Worm (Caenorhabditis elegans) whole organism, midembryonic: ENCODE data around the gene F08G12.3.
A peak's percentile ranks its signal among the peaks of the same experiment; 100 is the strongest.

Experiments
- T22C8.4 ChIP-seq: fragments of 200-800 bp; sonication (Bioruptor generic); IDR thresholded peaks from 2 replicates; pipeline ENCODE4 v1.3.6; 2022; ENCODE audit warnings: missing genetic modification characterization, missing compliant biosample characterization
- cog-1 ChIP-seq: sonication (generic microtip); optimal IDR thresholded peaks from 2 replicates; lab custom pipeline; 2016; ENCODE audit warnings: missing genetic modification characterization, missing compliant biosample characterization
- flt-1 ChIP-seq: fragments of 200-800 bp; sonication (Bioruptor generic); IDR thresholded peaks from 2 replicates; pipeline ENCODE4 v1.3.6; 2022; ENCODE audit warnings: missing genetic modification characterization, missing compliant biosample characterization
- klf-2 ChIP-seq: fragments of 200-800 bp; sonication (Bioruptor generic); conservative IDR thresholded peaks from 2 replicates; pipeline ENCODE4 v1.3.6; 2022; ENCODE audit warnings: missing genetic modification reagents, missing genetic modification characterization, missing compliant biosample characterization
- med-1 ChIP-seq: sonication (generic microtip); optimal IDR thresholded peaks from 2 replicates; lab custom pipeline; 2017; ENCODE audit warnings: missing genetic modification characterization, mild to moderate bottlenecking, missing compliant biosample characterization, antibody characterized with exemption, missing genetic modification reagents; ENCODE audit not compliant: insufficient read depth
- ref-1 ChIP-seq: fragments of 200-800 bp; sonication (Bioruptor generic); conservative IDR thresholded peaks from 2 replicates; pipeline ENCODE4 v1.3.6; 2022; ENCODE audit warnings: missing genetic modification reagents, missing genetic modification characterization, missing compliant biosample characterization
- tab-1 ChIP-seq: fragments of 200-800 bp; sonication (Bioruptor generic); IDR thresholded peaks from 2 replicates; pipeline ENCODE4 v1.3.6; 2022; ENCODE audit warnings: missing genetic modification characterization, missing compliant biosample characterization
- ztf-23 ChIP-seq: fragments of 200-800 bp; sonication (Bioruptor generic); IDR thresholded peaks from 2 replicates; pipeline ENCODE4 v1.3.6; 2022; ENCODE audit warnings: missing genetic modification reagents, missing genetic modification characterization, missing compliant biosample characterization
- ztf-29 ChIP-seq: fragments of 200-800 bp; sonication (Bioruptor generic); IDR thresholded peaks from 2 replicates; pipeline ENCODE4 v1.3.6; 2022; ENCODE audit warnings: missing genetic modification reagents, missing genetic modification characterization, missing compliant biosample characterization

Gene F08G12.3

DNA sequence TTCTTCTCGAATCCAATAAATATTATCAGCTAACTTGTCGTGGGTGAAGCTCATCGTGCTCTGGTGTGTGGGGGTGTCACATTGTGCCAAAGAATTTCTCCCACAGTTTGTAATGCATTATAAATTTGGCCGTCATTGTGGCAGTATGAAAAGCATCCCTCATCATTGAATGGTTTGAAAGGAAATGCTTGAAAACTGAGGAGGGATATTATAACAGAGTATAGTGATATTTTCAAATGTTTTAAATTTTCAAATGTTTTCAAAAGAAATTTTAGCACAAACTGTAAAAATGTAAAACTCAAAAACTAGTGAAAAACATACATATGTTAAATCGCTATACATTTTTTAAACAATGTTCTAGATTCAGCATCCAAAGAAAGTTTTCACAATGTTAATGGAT lies 31.1 kb upstream of the F08G12.3 start, which contains the start of gene C03A3.3:
TSS of gene C03A3.3 (minus strand) at position 101 of the 400 bp plus-strand sequence.
- no peak for TF ChIP-seq ref-1 (GFP tag; lab: Robert Waterston, UW)
- TF ChIP-seq cog-1 (tag; lab: Kevin White, UChicago), result no peak
- TF ChIP-seq flt-1, result no peak
- TF ChIP-seq ztf-23 (GFP tag; lab: Robert Waterston, UW), result no peak
- TF ChIP-seq klf-2 (GFP tag; lab: Robert Waterston, UW), result no peak

- TF ChIP-seq T22C8.4 (GFP tag; lab: Robert Waterston, UW) (no peak), flt-1 (no peak), ztf-23 (GFP tag; lab: Robert Waterston, UW) (no peak), ref-1 (GFP tag; lab: Robert Waterston, UW) (no peak), cog-1 (tag; lab: Kevin White, UChicago) (no peak), ztf-29 (no peak), tab-1 (no peak), med-1 (no peak), klf-2 (GFP tag; lab: Robert Waterston, UW) (no peak)
Measured at ce11 chrX:11270882-11271281, 29.2 kb upstream of the F08G12.3 start, which contains the start of gene ifa-1. ifa-1 (plus strand) TSS chrX:11271182.

ce11 chrX:11279276-11279675 lies 20.8 kb upstream of the F08G12.3 start, which contains the start of gene F38B2.2:
F38B2.2 (minus strand) TSS chrX:11279376.
- no peak for TF ChIP-seq T22C8.4 (GFP tag; lab: Robert Waterston, UW)
- TF ChIP-seq klf-2 (GFP tag; lab: Robert Waterston, UW), result no peak
- TF ChIP-seq ztf-29, result no peak
- no peak for TF ChIP-seq ref-1 (GFP tag; lab: Robert Waterston, UW)
- no peak for TF ChIP-seq flt-1
- TF ChIP-seq ztf-23 (GFP tag; lab: Robert Waterston, UW), result no peak
- no peak for TF ChIP-seq med-1
- TF ChIP-seq cog-1 (tag; lab: Kevin White, UChicago), result no peak
- no peak for TF ChIP-seq tab-1

ce11 chrX:11281148-11281547 lies 18.9 kb upstream of the F08G12.3 start, which contains the start of gene F38B2.6:
F38B2.6 (minus strand) TSS chrX:11281248.
- TF ChIP-seq cog-1 (tag; lab: Kevin White, UChicago) (no peak), klf-2 (GFP tag; lab: Robert Waterston, UW) (no peak), flt-1 (no peak), T22C8.4 (GFP tag; lab: Robert Waterston, UW) (no peak), ztf-29 (no peak), ztf-23 (GFP tag; lab: Robert Waterston, UW) (no peak), tab-1 (no peak), ref-1 (GFP tag; lab: Robert Waterston, UW) (no peak), med-1 (no peak)

DNA sequence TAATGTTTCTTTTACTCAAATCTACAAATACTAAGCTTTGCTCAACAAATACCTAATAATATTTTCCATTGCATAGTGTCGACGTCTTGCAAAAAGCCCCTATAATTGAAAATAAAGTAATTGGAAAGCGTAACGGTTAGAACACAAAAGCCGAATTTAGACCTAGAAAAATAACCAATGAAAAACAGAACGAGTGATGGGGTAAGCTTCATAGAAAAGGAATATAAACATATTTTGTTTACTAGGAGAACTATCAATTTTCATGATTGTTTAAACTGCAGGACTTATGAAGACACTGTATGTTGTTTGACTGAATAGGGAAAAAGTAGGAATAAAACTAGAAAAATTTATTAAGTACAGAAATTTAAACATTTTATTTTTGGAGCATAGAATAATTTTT lies 13.8 kb upstream of the F08G12.3 start, which contains the start of gene F38B2.3:
TSS of gene F38B2.3 (minus strand) at position 101 of the 400 bp plus-strand sequence.
- TF ChIP-seq tab-1, result no peak
- TF ChIP-seq flt-1, result no peak
- TF ChIP-seq ztf-23 (GFP tag; lab: Robert Waterston, UW), result no peak
- no peak for TF ChIP-seq ztf-29
- no peak for TF ChIP-seq ref-1 (GFP tag; lab: Robert Waterston, UW)
- no peak for TF ChIP-seq T22C8.4 (GFP tag; lab: Robert Waterston, UW)
- no peak for TF ChIP-seq cog-1 (tag; lab: Kevin White, UChicago)

- TF ChIP-seq tab-1 (no peak), med-1 (no peak), ztf-23 (GFP tag; lab: Robert Waterston, UW) (no peak)
Measured at ce11 chrX:11287617-11288016, 12.4 kb upstream of the F08G12.3 start, which contains the start of gene F38B2.4. F38B2.4 (minus strand) TSS chrX:11287717.

DNA sequence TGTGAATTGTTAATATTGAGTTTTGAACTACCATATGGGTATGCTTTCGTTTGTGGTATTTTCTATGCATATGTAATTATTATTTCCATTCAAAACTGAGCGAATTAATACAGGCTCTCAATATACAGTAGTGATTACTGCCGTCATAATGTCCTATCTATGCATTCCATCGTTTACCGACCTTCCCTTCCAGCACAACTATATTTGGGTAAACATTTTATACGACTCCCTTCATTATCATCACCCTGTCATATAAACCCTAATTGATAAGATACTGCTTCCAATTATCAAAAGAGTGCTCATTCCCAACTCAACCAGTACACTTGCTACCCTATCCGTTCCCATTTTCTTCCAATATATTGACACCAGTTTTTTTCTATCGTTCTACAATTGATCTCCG lies 10.1 kb upstream of the F08G12.3 start:
- no peak for TF ChIP-seq med-1
- TF ChIP-seq klf-2 (GFP tag; lab: Robert Waterston, UW), result no peak
- TF ChIP-seq T22C8.4 (GFP tag; lab: Robert Waterston, UW), result no peak
- TF ChIP-seq flt-1, result no peak
- no peak for TF ChIP-seq tab-1
- no peak for TF ChIP-seq ztf-23 (GFP tag; lab: Robert Waterston, UW)
- no peak for TF ChIP-seq ref-1 (GFP tag; lab: Robert Waterston, UW)
- TF ChIP-seq ztf-29, result no peak

DNA sequence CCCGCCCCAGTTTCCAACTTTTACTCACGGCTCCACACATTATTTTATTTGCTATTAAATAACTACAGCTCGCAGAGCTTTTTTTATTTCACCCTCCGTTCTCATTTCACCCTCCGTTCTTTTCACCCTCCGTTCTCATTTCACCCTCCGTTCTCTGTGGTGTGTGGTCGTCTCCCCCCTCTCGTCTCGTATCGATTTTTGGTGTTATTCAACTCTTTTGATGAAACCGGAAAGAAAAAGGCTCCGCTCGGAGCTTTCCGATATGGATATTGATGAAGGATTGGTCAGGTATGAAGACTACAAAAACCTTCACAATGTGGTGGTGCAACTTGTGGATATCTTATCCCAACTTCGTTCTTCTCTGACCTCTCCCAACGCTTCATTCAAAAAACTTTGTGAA lies 9.5 kb upstream of the F08G12.3 start:
- 0 out of 2 replicates have a peak, but pooled peaks have one; percentile 28 for TF ChIP-seq flt-1
- TF ChIP-seq cog-1 (tag; lab: Kevin White, UChicago), result no peak
- peak; percentile 64 for TF ChIP-seq T22C8.4 (GFP tag; lab: Robert Waterston, UW)
- no peak for TF ChIP-seq med-1
- TF ChIP-seq ztf-23 (GFP tag; lab: Robert Waterston, UW), result no peak
- TF ChIP-seq klf-2 (GFP tag; lab: Robert Waterston, UW), result no peak
- TF ChIP-seq ref-1 (GFP tag; lab: Robert Waterston, UW), result no peak
- no peak for TF ChIP-seq tab-1

DNA sequence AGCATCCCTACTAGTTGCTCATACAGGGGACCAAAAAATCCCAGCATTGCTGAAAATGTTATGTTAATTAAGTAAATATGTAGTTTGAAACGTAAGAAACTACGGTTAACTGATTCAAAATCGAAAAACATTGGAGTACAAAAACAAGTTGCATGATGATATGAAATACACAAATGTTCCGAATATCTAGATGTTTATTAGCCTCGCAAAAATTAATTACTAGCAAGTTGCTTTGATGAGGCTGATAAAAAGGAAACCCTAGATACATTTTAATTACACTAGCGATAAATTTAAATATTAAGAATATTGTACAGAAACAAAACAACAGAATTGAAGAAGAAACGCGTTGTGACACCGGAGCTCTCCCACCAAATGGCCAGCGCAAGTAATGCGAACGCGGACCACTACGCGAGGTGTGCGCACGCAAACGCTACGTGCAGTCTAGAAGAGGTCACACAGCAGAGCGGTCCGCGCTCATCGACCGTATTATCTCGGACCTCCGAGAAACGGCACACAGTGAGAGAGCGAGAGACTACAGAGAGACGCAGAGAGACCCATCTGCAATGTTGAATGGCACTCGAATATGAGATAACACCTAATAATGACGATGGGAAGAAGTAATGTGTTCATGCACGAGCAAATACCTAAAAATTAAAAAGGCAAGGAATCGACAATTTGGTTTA lies 3.2 kb upstream of the F08G12.3 start, which contains the start of gene inx-2:
TSS of gene inx-2 (minus strand) at position 51 of the 683 bp plus-strand sequence.
- no peak for TF ChIP-seq ztf-29
- peak; percentile 77 for TF ChIP-seq tab-1

ce11 chrX:11305773-11306172 lies 5.7 kb downstream of the F08G12.3 start, which contains the start of gene F08G12.1:
F08G12.1 (minus strand) TSS chrX:11305873.
- TF ChIP-seq tab-1, result no peak
- no peak for TF ChIP-seq ztf-29
- TF ChIP-seq flt-1, result no peak
- no peak for TF ChIP-seq ztf-23 (GFP tag; lab: Robert Waterston, UW)
- no peak for TF ChIP-seq cog-1 (tag; lab: Kevin White, UChicago)
- no peak for TF ChIP-seq ref-1 (GFP tag; lab: Robert Waterston, UW)
- no peak for TF ChIP-seq med-1
- TF ChIP-seq T22C8.4 (GFP tag; lab: Robert Waterston, UW), result no peak
- TF ChIP-seq klf-2 (GFP tag; lab: Robert Waterston, UW), result no peak
